Worm (Caenorhabditis elegans) whole organism, L2 larva: ENCODE results near the gene dyf-2.

ENCODE experiments used
- C34F6.9 ChIP-seq: fragments of 150-350 bp; optimal IDR thresholded peaks from 2 replicates; lab custom pipeline; 2014; ENCODE audit warnings: missing biosample characterization, missing genetic modification characterization
- F13H6.1 ChIP-seq: sonication (generic microtip); optimal IDR thresholded peaks from 2 replicates; lab custom pipeline; 2016; ENCODE audit warnings: missing genetic modification characterization, missing compliant biosample characterization
- R02D3.7 ChIP-seq: fragments of 150-350 bp; optimal IDR thresholded peaks from 2 replicates; lab custom pipeline; 2014; ENCODE audit warnings: missing biosample characterization, missing genetic modification characterization
- Y55F3AM.14 ChIP-seq: fragments of 200-800 bp; sonication (Bioruptor generic); optimal IDR thresholded peaks from 2 replicates; lab custom pipeline; 2018; ENCODE audit warnings: mild to moderate bottlenecking, missing genetic modification characterization, missing compliant biosample characterization
- ZK546.5 ChIP-seq: sonication (generic microtip); optimal IDR thresholded peaks from 2 replicates; lab custom pipeline; 2017; ENCODE audit warnings: missing biosample characterization, missing genetic modification characterization
- alr-1 ChIP-seq: fragments of 150-350 bp; optimal IDR thresholded peaks from 2 replicates; lab custom pipeline; 2014; ENCODE audit warnings: missing biosample characterization, missing genetic modification characterization
- aly-2 ChIP-seq: fragments of 150-350 bp; optimal IDR thresholded peaks from 2 replicates; lab custom pipeline; 2014; ENCODE audit warnings: missing biosample characterization, missing genetic modification characterization
- ama-1 ChIP-seq: fragments of 150-350 bp; optimal IDR thresholded peaks from 2 replicates; lab custom pipeline; 2018; ENCODE audit warnings: inconsistent platforms
- blmp-1 ChIP-seq: sonication (generic microtip); optimal IDR thresholded peaks from 2 replicates; lab custom pipeline; 2017; ENCODE audit warnings: missing genetic modification characterization, mild to moderate bottlenecking, missing compliant biosample characterization, antibody characterized with exemption, moderate library complexity; ENCODE audit not compliant: insufficient read depth
- ceh-82 ChIP-seq: fragments of 150-350 bp; optimal IDR thresholded peaks from 2 replicates; lab custom pipeline; 2014; ENCODE audit warnings: missing biosample characterization, missing genetic modification characterization
- crh-2 ChIP-seq: sonication (generic microtip); optimal IDR thresholded peaks from 2 replicates; lab custom pipeline; 2017; ENCODE audit warnings: missing biosample characterization, missing genetic modification characterization
- dmd-4 ChIP-seq: sonication (generic microtip); optimal IDR thresholded peaks from 2 replicates; lab custom pipeline; 2017; ENCODE audit warnings: missing biosample characterization, missing genetic modification characterization
- elt-1 ChIP-seq: fragments of 150-350 bp; optimal IDR thresholded peaks from 2 replicates; lab custom pipeline; 2014; ENCODE audit warnings: missing biosample characterization, missing genetic modification characterization
- elt-3 ChIP-seq: sonication (generic microtip); optimal IDR thresholded peaks from 2 replicates; lab custom pipeline; 2017; ENCODE audit warnings: missing biosample characterization, missing genetic modification characterization
- fos-1 ChIP-seq: fragments of 150-350 bp; optimal IDR thresholded peaks from 2 replicates; lab custom pipeline; 2014; ENCODE audit warnings: missing biosample characterization, missing genetic modification characterization
- gmeb-1 ChIP-seq: fragments of 150-350 bp; optimal IDR thresholded peaks from 2 replicates; lab custom pipeline; 2014; ENCODE audit warnings: missing biosample characterization, missing genetic modification characterization
- lin-11 ChIP-seq: fragments of 150-350 bp; sonication (generic microtip); optimal IDR thresholded peaks from 2 replicates; lab custom pipeline; 2014; ENCODE audit warnings: missing biosample characterization, missing genetic modification characterization, inconsistent platforms, mixed read lengths
- lin-13 ChIP-seq: fragments of 150-350 bp; optimal IDR thresholded peaks from 2 replicates; lab custom pipeline; 2014; ENCODE audit warnings: missing biosample characterization, missing genetic modification reagents, missing genetic modification characterization
- lin-39 ChIP-seq: fragments of 150-350 bp; optimal IDR thresholded peaks from 2 replicates; lab custom pipeline; 2014; ENCODE audit warnings: missing biosample characterization, missing genetic modification reagents, missing genetic modification characterization
- lsy-2 ChIP-seq, 2 experiments: fragments of 150-350 bp in 1 of 2; sonication (generic microtip) in 1 of 2; optimal IDR thresholded peaks; 2 replicates each; lab custom pipeline; 2014 to 2017; ENCODE audit warnings: missing biosample characterization in 2 of 2, missing genetic modification characterization in 2 of 2
- mab-5 ChIP-seq: fragments of 150-350 bp; optimal IDR thresholded peaks from 2 replicates; lab custom pipeline; 2014; ENCODE audit warnings: missing biosample characterization, missing genetic modification characterization
- mdl-1 ChIP-seq, 2 experiments: fragments of 150-350 bp in 1 of 2; sonication (generic microtip) in 1 of 2; optimal IDR thresholded peaks; 2 replicates each; lab custom pipeline; 2017; ENCODE audit warnings: missing biosample characterization in 2 of 2, missing genetic modification characterization in 2 of 2
- nhr-11 ChIP-seq: fragments of 150-350 bp; optimal IDR thresholded peaks from 2 replicates; lab custom pipeline; 2014; ENCODE audit warnings: missing biosample characterization, missing genetic modification characterization
- nhr-12 ChIP-seq: fragments of 150-350 bp; optimal IDR thresholded peaks from 2 replicates; lab custom pipeline; 2014; ENCODE audit warnings: missing biosample characterization, missing genetic modification characterization
- nhr-21 ChIP-seq: fragments of 150-350 bp; optimal IDR thresholded peaks from 2 replicates; lab custom pipeline; 2014; ENCODE audit warnings: missing biosample characterization, missing genetic modification characterization
- nhr-23 ChIP-seq: fragments of 150-350 bp; optimal IDR thresholded peaks from 2 replicates; lab custom pipeline; 2014; ENCODE audit warnings: missing biosample characterization, missing genetic modification reagents, missing genetic modification characterization
- nhr-25 ChIP-seq: fragments of 150-350 bp; sonication (generic microtip); optimal IDR thresholded peaks from 3 replicates; lab custom pipeline; 2014; ENCODE audit warnings: missing biosample characterization, missing genetic modification characterization
- nhr-6 ChIP-seq: fragments of 150-350 bp; optimal IDR thresholded peaks from 2 replicates; lab custom pipeline; 2014; ENCODE audit warnings: missing biosample characterization, missing genetic modification characterization
- nhr-77 ChIP-seq: fragments of 150-350 bp; optimal IDR thresholded peaks from 2 replicates; lab custom pipeline; 2014; ENCODE audit warnings: missing biosample characterization, missing genetic modification characterization
- sem-4 ChIP-seq: fragments of 150-350 bp; optimal IDR thresholded peaks from 2 replicates; lab custom pipeline; 2014; ENCODE audit warnings: missing biosample characterization, missing genetic modification reagents, missing genetic modification characterization
- skn-1 ChIP-seq: sonication (generic microtip); optimal IDR thresholded peaks from 2 replicates; lab custom pipeline; 2017; ENCODE audit warnings: missing biosample characterization, missing genetic modification characterization
- sma-3 ChIP-seq: sonication (generic microtip); optimal IDR thresholded peaks from 2 replicates; lab custom pipeline; 2016; ENCODE audit warnings: missing genetic modification reagents, missing genetic modification characterization, missing compliant biosample characterization
- sma-9 ChIP-seq, 2 experiments: fragments of 150-350 bp in 1 of 2; sonication (generic microtip) in 1 of 2; optimal IDR thresholded peaks; 2 replicates each; lab custom pipeline; 2014 to 2016; ENCODE audit warnings: missing genetic modification characterization in 2 of 2, mild to moderate bottlenecking in 1 of 2, missing biosample characterization in 1 of 2, missing compliant biosample characterization in 1 of 2, missing genetic modification reagents in 1 of 2, moderate library complexity in 1 of 2
- snpc-4 ChIP-seq: fragments of 150-350 bp; optimal IDR thresholded peaks from 2 replicates; lab custom pipeline; 2014; ENCODE audit warnings: missing biosample characterization, missing genetic modification characterization
- unc-39 ChIP-seq: fragments of 150-350 bp; optimal IDR thresholded peaks from 2 replicates; lab custom pipeline; 2014; ENCODE audit warnings: missing biosample characterization, missing genetic modification characterization
- unc-55 ChIP-seq: fragments of 150-350 bp; sonication (generic microtip); optimal IDR thresholded peaks from 3 replicates; lab custom pipeline; 2014; ENCODE audit warnings: missing biosample characterization, missing genetic modification reagents, missing genetic modification characterization
- unc-62 ChIP-seq: fragments of 150-350 bp; optimal IDR thresholded peaks from 2 replicates; lab custom pipeline; 2014; ENCODE audit warnings: missing biosample characterization, missing genetic modification reagents, missing genetic modification characterization
- zag-1 ChIP-seq: fragments of 150-350 bp; optimal IDR thresholded peaks from 2 replicates; lab custom pipeline; 2014; ENCODE audit warnings: missing biosample characterization, missing genetic modification characterization
- ztf-1 ChIP-seq: fragments of 200-800 bp; sonication (Bioruptor generic); conservative IDR thresholded peaks from 2 replicates; pipeline ENCODE4 v1.3.6; 2022; ENCODE audit warnings: missing genetic modification characterization, missing compliant biosample characterization
- ztf-11 ChIP-seq: sonication (generic microtip); optimal IDR thresholded peaks from 2 replicates; lab custom pipeline; 2017; ENCODE audit warnings: missing biosample characterization, missing genetic modification characterization

The dyf-2 gene

ce11 chrIII:13652010-13652409 is 34.2 kb downstream of the dyf-2 start:
- TF ChIP-seq unc-55 (GFP tag; lab: Kevin White, UChicago) (no peak), mab-5 (no peak), ama-1 (lab: Kevin White, UChicago) (no peak), nhr-11 (tag; lab: Kevin White, UChicago) (no peak), crh-2 (tag; lab: Kevin White, UChicago) (no peak)

- no peak for TF ChIP-seq sem-4
Measured at ce11 chrIII:13651414-13651813, 34.8 kb downstream of the dyf-2 start.

- TF ChIP-seq F13H6.1 (tag; lab: Kevin White, UChicago) (no peak), ceh-82 (tag; lab: Kevin White, UChicago) (no peak), nhr-6 (tag; lab: Kevin White, UChicago) (no peak), aly-2 (tag; lab: Kevin White, UChicago) (no peak), unc-62 (GFP tag; lab: Kevin White, UChicago) (no peak), mab-5 (no peak), ZK546.5 (tag; lab: Kevin White, UChicago) (no peak), nhr-11 (tag; lab: Kevin White, UChicago) (no peak), gmeb-1 (tag; lab: Kevin White, UChicago) (no peak)
Measured at ce11 chrIII:13648540-13648939, 37.7 kb downstream of the dyf-2 start.

- no peak for TF ChIP-seq nhr-21 (tag; lab: Kevin White, UChicago)
- TF ChIP-seq Y55F3AM.14: no peak
- TF ChIP-seq ztf-11 (tag; lab: Kevin White, UChicago): no peak
- TF ChIP-seq skn-1 (tag; lab: Kevin White, UChicago): no peak
- TF ChIP-seq lin-11: no peak
- no peak for TF ChIP-seq alr-1 (tag; lab: Kevin White, UChicago)
- no peak for TF ChIP-seq sma-9 (GFP tag; optimal IDR thresholded peaks at IDR 0.05; lab: Kevin White, UChicago)
- no peak for TF ChIP-seq sma-9 (tag; optimal IDR thresholded peaks at IDR 0.05; lab: Kevin White, UChicago)
- no peak for TF ChIP-seq ceh-82 (tag; lab: Kevin White, UChicago)
- no peak for TF ChIP-seq dmd-4 (tag; lab: Kevin White, UChicago)
- TF ChIP-seq nhr-23 (tag; lab: Kevin White, UChicago): no peak
- TF ChIP-seq lsy-2 (tag; optimal IDR thresholded peaks at IDR 0.05; lab: Kevin White, UChicago): no peak
- TF ChIP-seq nhr-12 (tag; lab: Kevin White, UChicago): no peak
- TF ChIP-seq mdl-1 (tag; optimal IDR thresholded peaks at IDR 0.05; lab: Kevin White, UChicago): no peak
- TF ChIP-seq nhr-77 (tag; lab: Kevin White, UChicago): no peak
- TF ChIP-seq ztf-1 (GFP tag; lab: Robert Waterston, UW): no peak
- TF ChIP-seq elt-3: no peak
- TF ChIP-seq snpc-4 (tag; lab: Kevin White, UChicago): no peak
Measured at ce11 chrIII:13645885-13646488, 40.3 kb downstream of the dyf-2 start.

DNA sequence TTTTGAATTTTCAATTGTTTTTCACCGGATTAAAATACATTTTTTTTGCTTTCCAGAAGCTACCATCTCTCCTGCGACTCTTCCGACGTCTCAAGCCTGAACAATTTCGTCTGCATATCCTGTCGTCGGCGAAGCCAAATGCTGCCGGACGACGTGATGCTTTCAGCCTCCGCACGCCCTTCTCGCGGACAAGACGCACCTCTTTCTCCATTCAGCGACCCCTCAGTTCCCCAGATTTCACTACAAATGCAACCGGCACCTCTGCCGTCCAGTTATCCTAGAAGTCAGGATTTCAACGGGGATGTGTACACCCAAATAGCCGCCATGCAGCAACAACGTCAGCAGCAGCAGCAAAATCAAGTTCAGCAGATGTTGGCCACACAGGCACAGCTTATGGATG is 42.0 kb downstream of the dyf-2 start:
- TF ChIP-seq ztf-1 (GFP tag; lab: Robert Waterston, UW) (no peak), sem-4 (no peak), lin-13 (GFP tag; lab: Kevin White, UChicago) (no peak), skn-1 (tag; lab: Kevin White, UChicago) (no peak), unc-55 (GFP tag; lab: Kevin White, UChicago) (no peak)
- TF ChIP-seq, all 48 proteins: peak for 0

- no peak for TF ChIP-seq nhr-23 (tag; lab: Kevin White, UChicago)
- peak; percentile 52 for TF ChIP-seq ztf-11 (tag; lab: Kevin White, UChicago)
- peak; percentile 79 for TF ChIP-seq R02D3.7 (tag; lab: Kevin White, UChicago)
- peak; percentile 93 for TF ChIP-seq nhr-77 (tag; lab: Kevin White, UChicago)
- peak; percentile 90 for TF ChIP-seq blmp-1 (tag; lab: Kevin White, UChicago)
- TF ChIP-seq lin-11: peak; percentile 99
- TF ChIP-seq skn-1 (tag; lab: Kevin White, UChicago): peak; percentile 84
- TF ChIP-seq ceh-82 (tag; lab: Kevin White, UChicago): peak; percentile 93
- TF ChIP-seq unc-62 (GFP tag; lab: Kevin White, UChicago): peak; percentile 88
- peak; percentile 61 for TF ChIP-seq nhr-12 (tag; lab: Kevin White, UChicago)
- TF ChIP-seq fos-1 (tag; lab: Kevin White, UChicago): peak; percentile 98
- peak; percentile 36 for TF ChIP-seq elt-1 (tag; lab: Kevin White, UChicago)
- TF ChIP-seq nhr-6 (tag; lab: Kevin White, UChicago): peak; percentile 95
- peak; percentile 39 for TF ChIP-seq lin-39 (tag; lab: Kevin White, UChicago)
- peak; percentile 90 for TF ChIP-seq snpc-4 (tag; lab: Kevin White, UChicago)
- no peak for TF ChIP-seq ztf-1 (GFP tag; lab: Robert Waterston, UW)
- TF ChIP-seq lin-13 (GFP tag; lab: Kevin White, UChicago): peak; percentile 99
- no peak for TF ChIP-seq unc-39 (tag; lab: Kevin White, UChicago)
- TF ChIP-seq nhr-25 (tag; lab: Kevin White, UChicago): peak; percentile 99
- peak; percentile 100 for TF ChIP-seq sma-3 (GFP tag; lab: Kevin White, UChicago)
- TF ChIP-seq gmeb-1 (tag; lab: Kevin White, UChicago): peak; percentile 96
- peak; percentile 89 for TF ChIP-seq ZK546.5 (tag; lab: Kevin White, UChicago)
- peak; percentile 100 for TF ChIP-seq C34F6.9
- TF ChIP-seq zag-1 (tag; lab: Kevin White, UChicago): peak; percentile 97
- peak; percentile 99 for TF ChIP-seq unc-55 (GFP tag; lab: Kevin White, UChicago)
Measured at ce11 chrIII:13643534-13643933, 42.7 kb downstream of the dyf-2 start, which contains the start of the genes drr-2 and set-16. drr-2 (minus strand) TSS chrIII:13643570. set-16 (plus strand) TSS chrIII:13643916.
